In the genomic region with DNA sequence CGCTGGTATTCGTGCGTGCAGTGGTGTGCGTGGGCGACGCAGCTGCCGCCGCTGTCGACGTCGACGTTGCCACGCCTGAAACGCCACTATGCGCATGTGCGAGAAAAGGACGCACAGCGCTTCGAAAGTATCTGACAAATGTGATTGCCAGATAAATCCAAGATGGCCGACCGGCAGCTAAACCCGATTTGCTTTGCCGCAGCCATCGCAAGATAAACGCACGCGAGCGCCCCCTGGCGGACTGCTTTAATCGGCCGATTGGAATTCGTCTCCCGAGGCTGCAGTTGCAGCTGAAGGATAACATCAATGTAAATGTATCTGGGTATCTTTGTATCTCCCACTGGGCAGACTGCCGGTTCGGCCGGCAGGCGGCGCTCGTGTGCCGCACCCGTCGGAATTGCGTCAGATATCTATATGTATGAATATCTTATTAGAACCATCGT, we compare ENCODE assay signal across 1 fruit fly cellular context.
TF ChIP-seq lines count a peak whose summit lies in the region.

No protein-coding gene starts in this region.

TF ChIP-seq in whole organism, embryonic, 481 proteins besides CTCF, POLR2A, EP300 and RAD21 (continued from another document and continues in another):
- TF ChIP-seq chinmo (GFP tag; IDR thresholded peaks at IDR 0.05; lab: Robert Waterston, UW; ENCODE audit: partially characterized antibody) (peak; percentile 95), Elba2 (GFP tag; optimal IDR thresholded peaks at IDR 0.05; lab: Kevin White, UChicago) (peak; percentile 47), CG17186 (GFP tag; optimal IDR thresholded peaks at IDR 0.05; lab: Kevin White, UChicago) (no peak), CG4820 (GFP tag; optimal IDR thresholded peaks at IDR 0.05; lab: Kevin White, UChicago) (no peak), ro (GFP tag; IDR thresholded peaks at IDR 0.05; lab: Robert Waterston, UW) (no peak), ci (GFP tag; IDR thresholded peaks at IDR 0.05; lab: Robert Waterston, UW) (peak; percentile 75), oc (tag; optimal IDR thresholded peaks at IDR 0.05; lab: Kevin White, UChicago) (peak; percentile 78), wdn (GFP tag; IDR thresholded peaks at IDR 0.05; lab: Robert Waterston, UW) (no peak), chm (GFP tag; IDR thresholded peaks at IDR 0.05; lab: Robert Waterston, UW) (peak; percentile 46; the same call in 1 of the 2 replicates), mirr (GFP tag; optimal IDR thresholded peaks at IDR 0.05; lab: Kevin White, UChicago) (no peak), CG32767 (GFP tag; IDR thresholded peaks at IDR 0.05; lab: Robert Waterston, UW) (peak; percentile 71), dysf (GFP tag; IDR thresholded peaks at IDR 0.05; lab: Robert Waterston, UW) (0 out of 3 replicates have a peak, but pooled peaks have one; percentile 25), hb (GFP tag; IDR thresholded peaks at IDR 0.05; lab: Robert Waterston, UW; ENCODE audit: partially characterized antibody) (no peak), zen2 (GFP tag; IDR thresholded peaks at IDR 0.05; lab: Robert Waterston, UW; ENCODE audit: partially characterized antibody) (peak; percentile 42; the same call in 1 of the 3 replicates), ash1 (GFP tag; optimal IDR thresholded peaks at IDR 0.05; lab: Kevin White, UChicago) (peak; percentile 64), CG10321 (GFP tag; IDR thresholded peaks at IDR 0.05; lab: Robert Waterston, UW) (peak; percentile 93), nmo (GFP tag; optimal IDR thresholded peaks at IDR 0.05; lab: Kevin White, UChicago) (peak; percentile 52), CG17829 (tag; optimal IDR thresholded peaks at IDR 0.05; lab: Kevin White, UChicago) (peak; percentile 43), bbx (GFP tag; IDR thresholded peaks at IDR 0.05; lab: Robert Waterston, UW; ENCODE audit: partially characterized antibody) (peak; percentile 59), CG1603 (tag; optimal IDR thresholded peaks at IDR 0.05; lab: Kevin White, UChicago) (peak; percentile 28), CG16813 (GFP tag; IDR thresholded peaks at IDR 0.05; lab: Robert Waterston, UW; ENCODE audit: partially characterized antibody) (peak; percentile 34; the same call in 1 of the 3 replicates), CG1832 (GFP tag; optimal IDR thresholded peaks at IDR 0.05; lab: Kevin White, UChicago) (peak; percentile 84), CG34376 (GFP tag; optimal IDR thresholded peaks at IDR 0.05; lab: Kevin White, UChicago) (no peak), CG6765 (GFP tag; optimal IDR thresholded peaks at IDR 0.05; lab: Kevin White, UChicago) (no peak), Vsx1 (GFP tag; optimal IDR thresholded peaks at IDR 0.05; lab: Kevin White, UChicago) (no peak), CG6791 (GFP tag; IDR thresholded peaks at IDR 0.05; lab: Robert Waterston, UW; ENCODE audit: partially characterized antibody) (peak; percentile 66), CG2199 (GFP tag; IDR thresholded peaks at IDR 0.05; lab: Robert Waterston, UW) (no peak), Adf1 (GFP tag; IDR thresholded peaks at IDR 0.05; lab: Robert Waterston, UW) (peak; percentile 99), Bgb (GFP tag; IDR thresholded peaks at IDR 0.05; lab: Robert Waterston, UW; ENCODE audit: partially characterized antibody) (peak; percentile 23; the same call in 1 of the 2 replicates), CG17568 (GFP tag; optimal IDR thresholded peaks at IDR 0.05; lab: Kevin White, UChicago) (no peak), Xrp1 (GFP tag; IDR thresholded peaks at IDR 0.05; lab: Robert Waterston, UW) (0 out of 2 replicates have a peak, but pooled peaks have one; percentile 16), CG11456 (GFP tag; IDR thresholded peaks at IDR 0.05; lab: Robert Waterston, UW) (peak; percentile 59; the same call in 1 of the 3 replicates), CG7372 (GFP tag; IDR thresholded peaks at IDR 0.05; lab: Robert Waterston, UW) (no peak), grn (GFP tag; optimal IDR thresholded peaks at IDR 0.05; lab: Kevin White, UChicago) (peak; percentile 61), CG6654 (GFP tag; optimal IDR thresholded peaks at IDR 0.05; lab: Kevin White, UChicago) (no peak), CG8924 (tag; optimal IDR thresholded peaks at IDR 0.05; lab: Kevin White, UChicago) (no peak), cad (GFP tag; optimal IDR thresholded peaks at IDR 0.05; lab: Kevin White, UChicago) (peak; percentile 57), CG13287 (GFP tag; IDR thresholded peaks at IDR 0.05; lab: Robert Waterston, UW; ENCODE audit: partially characterized antibody) (peak; percentile 15; the same call in 1 of the 2 replicates), hkb (optimal IDR thresholded peaks at IDR 0.05; lab: Kevin White, UChicago) (no peak), hkb (GFP tag; IDR thresholded peaks at IDR 0.05; lab: Robert Waterston, UW) (peak; percentile 23; the same call in 1 of the 2 replicates), ken (GFP tag; IDR thresholded peaks at IDR 0.05; lab: Robert Waterston, UW) (peak; percentile 54; the same call in 1 of the 3 replicates), amos (GFP tag; IDR thresholded peaks at IDR 0.05; lab: Robert Waterston, UW; ENCODE audit: partially characterized antibody) (no peak; the same call in 1 of the 2 replicates), Mrtf (GFP tag; IDR thresholded peaks at IDR 0.05; lab: Robert Waterston, UW) (0 out of 3 replicates have a peak, but pooled peaks have one; percentile 24), Ets97D (GFP tag; optimal IDR thresholded peaks at IDR 0.05; lab: Kevin White, UChicago) (no peak), NC2β (GFP tag; optimal IDR thresholded peaks at IDR 0.05; lab: Kevin White, UChicago) (peak; percentile 16), Kr (GFP tag; optimal IDR thresholded peaks at IDR 0.05; lab: Kevin White, UChicago) (peak; percentile 12), sd (tag; optimal IDR thresholded peaks at IDR 0.05; lab: Kevin White, UChicago) (peak; percentile 83), CG9215 (GFP tag; IDR thresholded peaks at IDR 0.05; lab: Robert Waterston, UW) (0 out of 2 replicates have a peak, but pooled peaks have one; percentile 22), Jarid2 (GFP tag; optimal IDR thresholded peaks at IDR 0.05; lab: Kevin White, UChicago) (no peak), CG8478 (optimal IDR thresholded peaks at IDR 0.05; lab: Kevin White, UChicago) (peak; percentile 79), CG9727 (GFP tag; optimal IDR thresholded peaks at IDR 0.05; lab: Kevin White, UChicago) (peak; percentile 6), CG34224 (GFP tag; IDR thresholded peaks at IDR 0.05; lab: Robert Waterston, UW; ENCODE audit: partially characterized antibody) (0 out of 3 replicates have a peak, but pooled peaks have one; percentile 24), CG34422 (GFP tag; IDR thresholded peaks at IDR 0.05; lab: Robert Waterston, UW) (0 out of 3 replicates have a peak, but pooled peaks have one; percentile 26), onecut (GFP tag; IDR thresholded peaks at IDR 0.05; lab: Robert Waterston, UW) (peak; percentile 36; the same call in 1 of the 2 replicates), nerfin-1 (tag; optimal IDR thresholded peaks at IDR 0.05; lab: Kevin White, UChicago) (peak; percentile 57), sr (GFP tag; IDR thresholded peaks at IDR 0.05; lab: Robert Waterston, UW) (peak; percentile 90), abd-A (tag; optimal IDR thresholded peaks at IDR 0.05; lab: Kevin White, UChicago) (peak; percentile 97), CG15479 (GFP tag; optimal IDR thresholded peaks at IDR 0.05; lab: Kevin White, UChicago) (peak; percentile 98), zfh1 (GFP tag; IDR thresholded peaks at IDR 0.05; lab: Robert Waterston, UW) (0 out of 3 replicates have a peak, but pooled peaks have one; percentile 54), ac (GFP tag; optimal IDR thresholded peaks at IDR 0.05; lab: Kevin White, UChicago) (peak; percentile 68), CG33557 (GFP tag; optimal IDR thresholded peaks at IDR 0.05; lab: Kevin White, UChicago) (peak; percentile 15), Pdp1 (GFP tag; optimal IDR thresholded peaks at IDR 0.05; lab: Kevin White, UChicago) (peak in 1 of 2 experiments; percentile 28), Side (GFP tag; optimal IDR thresholded peaks at IDR 0.05; lab: Kevin White, UChicago) (peak; percentile 7), ara (GFP tag; IDR thresholded peaks at IDR 0.05; lab: Robert Waterston, UW) (peak; percentile 19; the same call in 1 of the 2 replicates), CG8290 (GFP tag; optimal IDR thresholded peaks at IDR 0.05; lab: Kevin White, UChicago) (peak; percentile 26), CG8290 (tag; optimal IDR thresholded peaks at IDR 0.05; lab: Kevin White, UChicago) (peak in 1 of 2 experiments; percentile 6), ase (GFP tag; IDR thresholded peaks at IDR 0.05; lab: Robert Waterston, UW) (no peak), odd (GFP tag; optimal IDR thresholded peaks at IDR 0.05; lab: Kevin White, UChicago) (no peak), pnt (GFP tag; optimal IDR thresholded peaks at IDR 0.05; lab: Kevin White, UChicago) (no peak), sens (GFP tag; lab: Kevin White, UChicago) (peak; percentile 81), so (GFP tag; IDR thresholded peaks at IDR 0.05; lab: Robert Waterston, UW) (0 out of 3 replicates have a peak, but pooled peaks have one; percentile 36), Optix (GFP tag; IDR thresholded peaks at IDR 0.05; lab: Robert Waterston, UW) (peak; percentile 51; the same call in 1 of the 3 replicates), cg (GFP tag; optimal IDR thresholded peaks at IDR 0.05; lab: Kevin White, UChicago) (peak; percentile 96), seq (GFP tag; IDR thresholded peaks at IDR 0.05; lab: Robert Waterston, UW) (peak; percentile 56; the same call in 1 of the 2 replicates), CG4282 (GFP tag; optimal IDR thresholded peaks at IDR 0.05; lab: Kevin White, UChicago) (no peak), insv (GFP tag; optimal IDR thresholded peaks at IDR 0.05; lab: Kevin White, UChicago) (peak; percentile 89 to 100), H2.0 (GFP tag; IDR thresholded peaks at IDR 0.05; lab: Robert Waterston, UW) (no peak), Nf-YC (tag; optimal IDR thresholded peaks at IDR 0.05; lab: Kevin White, UChicago) (peak; percentile 96), CG13894 (tag; optimal IDR thresholded peaks at IDR 0.05; lab: Kevin White, UChicago) (peak; percentile 47), vvl (GFP tag; IDR thresholded peaks at IDR 0.05; lab: Robert Waterston, UW) (peak; percentile 59), CG13775 (GFP tag; optimal IDR thresholded peaks at IDR 0.05; lab: Kevin White, UChicago) (peak; percentile 2), gsb-n (tag; optimal IDR thresholded peaks at IDR 0.05; lab: Kevin White, UChicago) (peak; percentile 25), crol (GFP tag; IDR thresholded peaks at IDR 0.05; lab: Robert Waterston, UW) (peak; percentile 31; the same call in 1 of the 2 replicates), Fer2 (tag; optimal IDR thresholded peaks at IDR 0.05; lab: Kevin White, UChicago) (no peak), CoRest (tag; optimal IDR thresholded peaks at IDR 0.05; lab: Kevin White, UChicago) (peak; percentile 62), Deaf1 (tag; optimal IDR thresholded peaks at IDR 0.05; lab: Kevin White, UChicago) (peak; percentile 79), ftz-f1 (GFP tag; optimal IDR thresholded peaks at IDR 0.05; lab: Kevin White, UChicago) (peak; percentile 15), tll (GFP tag; optimal IDR thresholded peaks at IDR 0.05; lab: Kevin White, UChicago) (peak in 1 of 2 experiments; percentile 68), Med (GFP tag; lab: Kevin White, UChicago) (peak; percentile 82), zen (tag; optimal IDR thresholded peaks at IDR 0.05; lab: Kevin White, UChicago) (peak; percentile 79), Dbx (GFP tag; IDR thresholded peaks at IDR 0.05; lab: Robert Waterston, UW) (0 out of 3 replicates have a peak, but pooled peaks have one; percentile 6), pita (GFP tag; optimal IDR thresholded peaks at IDR 0.05; lab: Kevin White, UChicago) (peak; percentile 30), CG16863 (GFP tag; optimal IDR thresholded peaks at IDR 0.05; lab: Kevin White, UChicago) (no peak), phol (tag; optimal IDR thresholded peaks at IDR 0.05; lab: Kevin White, UChicago) (peak; percentile 95), kni (GFP tag; optimal IDR thresholded peaks at IDR 0.05; lab: Kevin White, UChicago) (peak; percentile 69), az2 (GFP tag; optimal IDR thresholded peaks at IDR 0.05; lab: Kevin White, UChicago) (peak; percentile 5), CG32772 (GFP tag; IDR thresholded peaks at IDR 0.05; lab: Robert Waterston, UW) (0 out of 2 replicates have a peak, but pooled peaks have one; percentile 14), sug (tag; optimal IDR thresholded peaks at IDR 0.05; lab: Kevin White, UChicago) (no peak), CG18262 (tag; optimal IDR thresholded peaks at IDR 0.05; lab: Kevin White, UChicago) (no peak), trem (tag; optimal IDR thresholded peaks at IDR 0.05; lab: Kevin White, UChicago) (peak; percentile 8), HmgD (GFP tag; optimal IDR thresholded peaks at IDR 0.05; lab: Kevin White, UChicago) (peak; percentile 77), CG11504 (tag; optimal IDR thresholded peaks at IDR 0.05; lab: Kevin White, UChicago) (no peak), CG32532 (GFP tag; IDR thresholded peaks at IDR 0.05; lab: Robert Waterston, UW) (peak; percentile 58; the same call in 1 of the 2 replicates), CG3163 (GFP tag; optimal IDR thresholded peaks at IDR 0.05; lab: Kevin White, UChicago) (peak; percentile 56), CG7928 (GFP tag; optimal IDR thresholded peaks at IDR 0.05; lab: Kevin White, UChicago) (no peak), twi (tag; optimal IDR thresholded peaks at IDR 0.05; lab: Kevin White, UChicago) (peak; percentile 56), prd (optimal IDR thresholded peaks at IDR 0.05; lab: Kevin White, UChicago) (no peak), prd (GFP tag; IDR thresholded peaks at IDR 0.05; lab: Robert Waterston, UW) (peak; percentile 48; the same call in 1 of the 3 replicates), chif (GFP tag; optimal IDR thresholded peaks at IDR 0.05; lab: Kevin White, UChicago) (peak in 1 of 2 experiments; percentile 31), HmgZ (tag; optimal IDR thresholded peaks at IDR 0.05; lab: Kevin White, UChicago) (peak; percentile 3), CG31441 (GFP tag; IDR thresholded peaks at IDR 0.05; lab: Robert Waterston, UW) (no peak), CG33213 (GFP tag; optimal IDR thresholded peaks at IDR 0.05; lab: Kevin White, UChicago) (no peak), CG3847 (GFP tag; IDR thresholded peaks at IDR 0.05; lab: Robert Waterston, UW) (peak; percentile 24; the same call in 1 of the 2 replicates), ewg (GFP tag; optimal IDR thresholded peaks at IDR 0.05; lab: Kevin White, UChicago) (peak; percentile 95), Nf-YA (GFP tag; IDR thresholded peaks at IDR 0.05; lab: Robert Waterston, UW) (0 out of 2 replicates have a peak, but pooled peaks have one; percentile 43), gsb (GFP tag; IDR thresholded peaks at IDR 0.05; lab: Robert Waterston, UW) (peak; percentile 13; the same call in 1 of the 2 replicates), Nf-YB (GFP tag; optimal IDR thresholded peaks at IDR 0.05; lab: Kevin White, UChicago) (peak; percentile 96), CG10366 (GFP tag; IDR thresholded peaks at IDR 0.05; lab: Robert Waterston, UW) (no peak), wek (GFP tag; optimal IDR thresholded peaks at IDR 0.05; lab: Kevin White, UChicago) (no peak)
